Fruit fly (Drosophila melanogaster) whole organism, embryonic: ENCODE data around the gene UGP.
A peak's percentile ranks its signal among the peaks of the same experiment; 100 is the strongest.

ENCODE experiments used
- Atf-2 ChIP-seq: fragments of 200-800 bp; sonication (Bioruptor generic); optimal IDR thresholded peaks from 2 replicates; lab custom pipeline; 2016; ENCODE audit warnings: missing biosample characterization, missing genetic modification characterization
- CG10274 ChIP-seq: fragments of 200-800 bp; sonication (Bioruptor generic); optimal IDR thresholded peaks from 3 replicates; lab custom pipeline; 2017; ENCODE audit warnings: missing biosample characterization, mild to moderate bottlenecking, missing genetic modification characterization
- CG10366 ChIP-seq: fragments of 200-800 bp; sonication (Bioruptor generic); IDR thresholded peaks from 2 replicates; pipeline ENCODE4 v1.3.6; 2022; ENCODE audit warnings: missing biosample characterization, missing genetic modification characterization
- CG11247 ChIP-seq: fragments of 200-800 bp; sonication (Bioruptor generic); IDR thresholded peaks from 2 replicates; pipeline ENCODE4 v1.3.6; 2022; ENCODE audit warnings: missing biosample characterization, missing genetic modification characterization
- CG1233 ChIP-seq: fragments of 200-800 bp; sonication (Bioruptor generic); optimal IDR thresholded peaks from 4 replicates; lab custom pipeline; 2018; ENCODE audit warnings: missing biosample characterization, mild to moderate bottlenecking, missing genetic modification characterization
- CG12391 ChIP-seq: fragments of 200-800 bp; sonication (Bioruptor generic); optimal IDR thresholded peaks from 3 replicates; lab custom pipeline; 2018; ENCODE audit warnings: missing biosample characterization, mild to moderate bottlenecking, missing genetic modification characterization, moderate library complexity
- CG13296 ChIP-seq: fragments of 200-800 bp; sonication (Bioruptor generic); optimal IDR thresholded peaks from 3 replicates; lab custom pipeline; 2018; ENCODE audit warnings: missing biosample characterization, mild to moderate bottlenecking, missing genetic modification characterization
- CG14441 ChIP-seq: fragments of 200-800 bp; sonication (Bioruptor generic); IDR thresholded peaks from 2 replicates; pipeline ENCODE4 v1.3.6; 2022; ENCODE audit warnings: missing biosample characterization, missing genetic modification characterization
- CG15269 ChIP-seq: fragments of 200-800 bp; sonication (Bioruptor generic); optimal IDR thresholded peaks from 2 replicates; lab custom pipeline; 2018; ENCODE audit warnings: missing biosample characterization, mild to moderate bottlenecking, missing genetic modification characterization, moderate library complexity
- CG18476 ChIP-seq: fragments of 200-800 bp; sonication (Bioruptor generic); optimal IDR thresholded peaks from 2 replicates; lab custom pipeline; 2016; ENCODE audit warnings: missing biosample characterization, mild to moderate bottlenecking, missing genetic modification characterization
- CG2199 ChIP-seq: fragments of 200-800 bp; sonication (Bioruptor generic); IDR thresholded peaks from 3 replicates; pipeline ENCODE4 v1.3.6; 2022; ENCODE audit warnings: missing biosample characterization, missing genetic modification characterization
- CG34224 ChIP-seq: fragments of 200-800 bp; sonication (Bioruptor generic); IDR thresholded peaks from 3 replicates; pipeline ENCODE4 v1.3.6; 2022; ENCODE audit warnings: missing biosample characterization, missing genetic modification characterization; ENCODE audit not compliant: partially characterized antibody
- CG34376 ChIP-seq: fragments of 200-800 bp; sonication (Bioruptor generic); optimal IDR thresholded peaks from 2 replicates; lab custom pipeline; 2018; ENCODE audit warnings: missing biosample characterization, mild to moderate bottlenecking, missing genetic modification characterization
- CG3838 ChIP-seq: fragments of 200-800 bp; sonication (Bioruptor generic); optimal IDR thresholded peaks from 3 replicates; lab custom pipeline; 2016; ENCODE audit warnings: missing biosample characterization, missing genetic modification characterization
- CG7357 ChIP-seq: fragments of 200-800 bp; sonication (Bioruptor generic); IDR thresholded peaks from 3 replicates; pipeline ENCODE4 v1.3.6; 2022; ENCODE audit warnings: missing biosample characterization, missing genetic modification characterization
- CG8478 ChIP-seq: fragments of >200 bp; optimal IDR thresholded peaks from 2 replicates; lab custom pipeline; 2018
- CG9797 ChIP-seq: fragments of 200-800 bp; sonication (Bioruptor generic); optimal IDR thresholded peaks from 3 replicates; lab custom pipeline; 2018; ENCODE audit warnings: missing biosample characterization, mild to moderate bottlenecking, missing genetic modification characterization
- CHES-1-like ChIP-seq: fragments of 200-800 bp; sonication (Bioruptor generic); optimal IDR thresholded peaks from 2 replicates; lab custom pipeline; 2016; ENCODE audit warnings: missing biosample characterization, missing genetic modification characterization
- Camta ChIP-seq: fragments of 200-800 bp; sonication (Bioruptor generic); optimal IDR thresholded peaks from 2 replicates; lab custom pipeline; 2016; ENCODE audit warnings: missing biosample characterization, missing genetic modification characterization
- Dad ChIP-seq: fragments of 200-800 bp; sonication (Bioruptor generic); optimal IDR thresholded peaks from 3 replicates; lab custom pipeline; 2016; ENCODE audit warnings: missing biosample characterization, missing genetic modification characterization
- Deaf1 ChIP-seq: fragments of 200-800 bp; optimal IDR thresholded peaks from 3 replicates; lab custom pipeline; 2019; ENCODE audit warnings: missing biosample characterization, mild to moderate bottlenecking, missing genetic modification characterization, moderate library complexity
- Eip74EF ChIP-seq, 2 experiments: fragments of 200-800 bp in 1 of 2; fragments of >200 bp in 1 of 2; sonication (Bioruptor generic) in 1 of 2; optimal IDR thresholded peaks; 2 replicates each; lab custom pipeline; 2017 to 2019; ENCODE audit warnings: missing biosample characterization in 2 of 2, missing genetic modification characterization in 2 of 2, mild to moderate bottlenecking in 1 of 2, moderate library complexity in 1 of 2
- Elba2 ChIP-seq: fragments of 200-800 bp; sonication (Bioruptor generic); optimal IDR thresholded peaks from 3 replicates; lab custom pipeline; 2016; ENCODE audit warnings: missing biosample characterization, missing genetic modification characterization
- H15 ChIP-seq: fragments of 200-800 bp; sonication (Bioruptor generic); IDR thresholded peaks from 3 replicates; pipeline ENCODE4 v1.3.6; 2022; ENCODE audit warnings: missing biosample characterization, missing genetic modification characterization
- HmgD ChIP-seq: fragments of 200-800 bp; sonication (Bioruptor generic); optimal IDR thresholded peaks from 3 replicates; lab custom pipeline; 2016; ENCODE audit warnings: missing biosample characterization, missing genetic modification characterization
- Hr39 ChIP-seq: fragments of >200 bp; optimal IDR thresholded peaks from 2 replicates; lab custom pipeline; 2017
- Kr ChIP-seq: fragments of 200-800 bp; sonication (Bioruptor generic); optimal IDR thresholded peaks from 2 replicates; lab custom pipeline; 2017; ENCODE audit warnings: missing biosample characterization, mild to moderate bottlenecking, missing genetic modification characterization
- Max ChIP-seq: fragments of 200-800 bp; sonication (Bioruptor generic); optimal IDR thresholded peaks from 2 replicates; lab custom pipeline; 2016; ENCODE audit warnings: missing biosample characterization, mild to moderate bottlenecking, missing genetic modification characterization
- Mrtf ChIP-seq: fragments of 200-800 bp; sonication (Bioruptor generic); IDR thresholded peaks from 3 replicates; pipeline ENCODE4 v1.3.6; 2022; ENCODE audit warnings: missing biosample characterization, missing genetic modification characterization
- NFAT ChIP-seq: fragments of 200-800 bp; sonication (Bioruptor generic); IDR thresholded peaks from 2 replicates; pipeline ENCODE4 v1.3.6; 2022; ENCODE audit warnings: missing biosample characterization, missing genetic modification characterization
- Neu2 ChIP-seq: fragments of 200-800 bp; sonication (Bioruptor generic); optimal IDR thresholded peaks from 3 replicates; lab custom pipeline; 2016; ENCODE audit warnings: missing biosample characterization, missing genetic modification characterization, borderline replicate concordance
- Nf-YC ChIP-seq: fragments of 200-800 bp; optimal IDR thresholded peaks from 3 replicates; lab custom pipeline; 2019; ENCODE audit warnings: missing biosample characterization, mild to moderate bottlenecking, missing genetic modification characterization, moderate library complexity
- Vsx1 ChIP-seq: fragments of 200-800 bp; sonication (Bioruptor generic); optimal IDR thresholded peaks from 2 replicates; lab custom pipeline; 2017; ENCODE audit warnings: missing biosample characterization, mild to moderate bottlenecking, missing genetic modification characterization, missing genetic modification reagents
- bsh ChIP-seq, 2 experiments: fragments of 200-800 bp; sonication (Bioruptor generic); optimal IDR thresholded peaks; 2 replicates each; lab custom pipeline; 2017 to 2018; ENCODE audit warnings: mild to moderate bottlenecking in 2 of 2, missing biosample characterization in 2 of 2, missing genetic modification characterization in 2 of 2, moderate library complexity in 1 of 2
- cato ChIP-seq: fragments of 200-800 bp; sonication (Bioruptor generic); optimal IDR thresholded peaks from 2 replicates; lab custom pipeline; 2016; ENCODE audit warnings: missing biosample characterization, missing genetic modification characterization, borderline replicate concordance
- chinmo ChIP-seq: fragments of 200-800 bp; sonication (Bioruptor generic); IDR thresholded peaks from 4 replicates; pipeline ENCODE4 v1.3.6; 2022; ENCODE audit warnings: missing biosample characterization, missing genetic modification characterization; ENCODE audit not compliant: partially characterized antibody
- dm ChIP-seq: fragments of 200-800 bp; sonication (Bioruptor generic); optimal IDR thresholded peaks from 3 replicates; lab custom pipeline; 2016; ENCODE audit warnings: missing biosample characterization, missing genetic modification characterization
- dysf ChIP-seq: fragments of 200-800 bp; sonication (Bioruptor generic); IDR thresholded peaks from 3 replicates; pipeline ENCODE4 v1.3.6; 2022; ENCODE audit warnings: missing biosample characterization, missing genetic modification characterization
- eve ChIP-seq, 2 experiments: fragments of >200 bp; optimal IDR thresholded peaks; 2 replicates each; lab custom pipeline; 2017; ENCODE audit warnings: missing biosample characterization in 2 of 2, missing genetic modification characterization in 2 of 2
- gt ChIP-seq: fragments of 200-800 bp; sonication (Bioruptor generic); IDR thresholded peaks from 2 replicates; pipeline ENCODE4 v1.3.6; 2022; ENCODE audit warnings: missing biosample characterization, missing genetic modification characterization
- h ChIP-seq: fragments of >200 bp; optimal IDR thresholded peaks from 2 replicates; lab custom pipeline; 2017
- nerfin-1 ChIP-seq: fragments of 200-800 bp; sonication (Bioruptor generic); optimal IDR thresholded peaks from 3 replicates; lab custom pipeline; 2019; ENCODE audit warnings: missing biosample characterization, mild to moderate bottlenecking, missing genetic modification characterization, moderate library complexity
- phol ChIP-seq: fragments of 200-800 bp; sonication (Bioruptor generic); optimal IDR thresholded peaks from 3 replicates; lab custom pipeline; 2018; ENCODE audit warnings: missing biosample characterization, mild to moderate bottlenecking, missing genetic modification characterization, moderate library complexity
- prd ChIP-seq, 3 experiments: fragments of >200 bp in 2 of 3; fragments of 200-800 bp in 1 of 3; sonication (Bioruptor generic) in 1 of 3; optimal IDR thresholded peaks in 2 of 3; IDR thresholded peaks in 1 of 3; 2 replicates in 2 of 3; 3 replicates in 1 of 3; pipeline versions ENCODE4 v1.3.6 to Lab custom; 2017 to 2022; ENCODE audit warnings: missing biosample characterization in 1 of 3, missing genetic modification characterization in 1 of 3
- scrt ChIP-seq: fragments of 200-800 bp; sonication (Bioruptor generic); optimal IDR thresholded peaks from 2 replicates; lab custom pipeline; 2018; ENCODE audit warnings: missing biosample characterization, mild to moderate bottlenecking, missing genetic modification characterization, moderate library complexity
- slou ChIP-seq: fragments of 200-800 bp; sonication (Bioruptor generic); optimal IDR thresholded peaks from 3 replicates; lab custom pipeline; 2016; ENCODE audit warnings: missing biosample characterization, missing genetic modification characterization
- vnd ChIP-seq: fragments of 200-800 bp; sonication (Bioruptor generic); IDR thresholded peaks from 3 replicates; pipeline ENCODE4 v1.3.6; 2022; ENCODE audit warnings: missing biosample characterization, missing genetic modification characterization; ENCODE audit not compliant: partially characterized antibody
- vvl ChIP-seq: fragments of 200-800 bp; sonication (Bioruptor generic); IDR thresholded peaks from 2 replicates; pipeline ENCODE4 v1.3.6; 2022; ENCODE audit warnings: missing biosample characterization, missing genetic modification characterization
- wor ChIP-seq: fragments of 200-800 bp; sonication (Bioruptor generic); IDR thresholded peaks from 2 replicates; pipeline ENCODE4 v1.3.6; 2022; ENCODE audit warnings: missing biosample characterization, missing genetic modification characterization

Gene UGP

dm6 chr3L:9377198-9378035, 18.7 kb upstream of the UGP start, which contains the start of gene Hsp26 (continued):
- TF ChIP-seq Eip74EF (GFP tag; optimal IDR thresholded peaks at IDR 0.05; lab: Kevin White, UChicago): peak in 1 of 2 experiments; percentile 80
- peak; percentile 85 for TF ChIP-seq CG15269 (tag; lab: Kevin White, UChicago)
- peak; percentile 69 for TF ChIP-seq Max (GFP tag; lab: Kevin White, UChicago)
- peak; percentile 96 for TF ChIP-seq vvl (GFP tag; lab: Robert Waterston, UW)
- TF ChIP-seq CG2199 (GFP tag; lab: Robert Waterston, UW): 0 out of 3 replicates have a peak, but pooled peaks have one; percentile 32
- TF ChIP-seq CG12391 (tag; lab: Kevin White, UChicago): peak; percentile 90
- peak; percentile 81 for TF ChIP-seq CHES-1-like (GFP tag; lab: Kevin White, UChicago)
- no peak for TF ChIP-seq h (lab: Kevin White, UChicago)
- peak; percentile 86; the same call in 2 of the 4 replicates for TF ChIP-seq chinmo (GFP tag; lab: Robert Waterston, UW)
- peak; percentile 51 for TF ChIP-seq Nf-YC (tag; lab: Kevin White, UChicago)
- peak; percentile 87 for TF ChIP-seq Camta (GFP tag; lab: Kevin White, UChicago)
- TF ChIP-seq NFAT (GFP tag; lab: Robert Waterston, UW): peak; percentile 49; the same call in 1 of the 2 replicates
- peak; percentile 78 for TF ChIP-seq CG1233 (GFP tag; lab: Kevin White, UChicago)
- peak; percentile 80 for TF ChIP-seq scrt (GFP tag; lab: Kevin White, UChicago)
- no peak for TF ChIP-seq gt (GFP tag; lab: Robert Waterston, UW)
- peak; percentile 71 for TF ChIP-seq Deaf1
- TF ChIP-seq Atf-2 (GFP tag; lab: Kevin White, UChicago): peak; percentile 67
- peak; percentile 64 for TF ChIP-seq dm (GFP tag; lab: Kevin White, UChicago)
- no peak for TF ChIP-seq eve (GFP tag; optimal IDR thresholded peaks at IDR 0.05; lab: Kevin White, UChicago)
- TF ChIP-seq CG10274: peak; percentile 3
- TF ChIP-seq phol: peak; percentile 75
- peak; percentile 58 for TF ChIP-seq Dad
- TF ChIP-seq CG3838 (GFP tag; lab: Kevin White, UChicago): peak; percentile 34
- peak; percentile 52; the same call in 1 of the 2 replicates for TF ChIP-seq wor (GFP tag; lab: Robert Waterston, UW)
- peak; percentile 55; the same call in 1 of the 3 replicates for TF ChIP-seq Mrtf (GFP tag; lab: Robert Waterston, UW)
- TF ChIP-seq CG13296: peak; percentile 77
- TF ChIP-seq Kr (GFP tag; lab: Kevin White, UChicago): no peak
- TF ChIP-seq CG34376: peak; percentile 83
- peak; percentile 62 for TF ChIP-seq CG11247 (GFP tag; lab: Robert Waterston, UW)
- TF ChIP-seq H15: no peak
- TF ChIP-seq Elba2 (GFP tag; lab: Kevin White, UChicago): no peak
- TF ChIP-seq Neu2 (GFP tag; lab: Kevin White, UChicago): no peak
- TF ChIP-seq CG18476 (GFP tag; lab: Kevin White, UChicago): peak; percentile 74
- TF ChIP-seq slou (GFP tag; lab: Kevin White, UChicago): peak; percentile 62
- peak; percentile 81 for TF ChIP-seq CG14441 (GFP tag; lab: Robert Waterston, UW)
- no peak for TF ChIP-seq vnd (GFP tag; lab: Robert Waterston, UW)
- no peak for TF ChIP-seq CG9797 (GFP tag; lab: Kevin White, UChicago)
- no peak for TF ChIP-seq prd (optimal IDR thresholded peaks at IDR 0.05; lab: Kevin White, UChicago)
- TF ChIP-seq prd (GFP tag; IDR thresholded peaks at IDR 0.05; lab: Robert Waterston, UW): peak; percentile 79
- peak; percentile 37; the same call in 1 of the 3 replicates for TF ChIP-seq CG34224 (GFP tag; lab: Robert Waterston, UW)
- TF ChIP-seq Hr39 (lab: Kevin White, UChicago): no peak
- peak; percentile 87 for TF ChIP-seq dysf (GFP tag; lab: Robert Waterston, UW)
- TF ChIP-seq HmgD (GFP tag; lab: Kevin White, UChicago): no peak
- TF ChIP-seq CG10366 (GFP tag; lab: Robert Waterston, UW): peak; percentile 87
- TF ChIP-seq cato (GFP tag; lab: Kevin White, UChicago): peak; percentile 75
- no peak for TF ChIP-seq CG8478 (lab: Kevin White, UChicago)
- TF ChIP-seq bsh (GFP tag; optimal IDR thresholded peaks at IDR 0.05; lab: Kevin White, UChicago): peak; percentile 74 to 93
- TF ChIP-seq CG7357: peak; percentile 61
- peak; percentile 70 for TF ChIP-seq nerfin-1 (tag; lab: Kevin White, UChicago)
- TF ChIP-seq Vsx1 (GFP tag; lab: Kevin White, UChicago): peak; percentile 53
